Worm (Caenorhabditis elegans) whole organism, mixed stage, embryonic: ENCODE results near the gene ife-2.

Experiments used
- M03D4.4 ChIP-seq: sonication (generic microtip); optimal IDR thresholded peaks from 2 replicates; lab custom pipeline; 2017; ENCODE audit warnings: mild to moderate bottlenecking, missing genetic modification characterization, missing compliant biosample characterization
- bed-3 ChIP-seq: fragments of 200-800 bp; sonication (Bioruptor generic); optimal IDR thresholded peaks from 3 replicates; lab custom pipeline; 2018; ENCODE audit warnings: mild to moderate bottlenecking, missing genetic modification characterization, moderate library complexity, missing compliant biosample characterization
- blmp-1 ChIP-seq: fragments of 150-350 bp; optimal IDR thresholded peaks from 2 replicates; lab custom pipeline; 2014; ENCODE audit warnings: missing biosample characterization, missing genetic modification characterization
- ceh-39 ChIP-seq: fragments of 150-350 bp; optimal IDR thresholded peaks from 2 replicates; lab custom pipeline; 2014; ENCODE audit warnings: missing biosample characterization, missing genetic modification characterization
- ceh-43 ChIP-seq: fragments of 200-800 bp; sonication (Bioruptor generic); optimal IDR thresholded peaks from 2 replicates; lab custom pipeline; 2018; ENCODE audit warnings: mild to moderate bottlenecking, missing genetic modification characterization, moderate library complexity, missing compliant biosample characterization
- ceh-83 ChIP-seq: fragments of 200-800 bp; sonication (Bioruptor generic); optimal IDR thresholded peaks from 2 replicates; lab custom pipeline; 2018; ENCODE audit warnings: mild to moderate bottlenecking, missing genetic modification characterization, missing compliant biosample characterization
- ces-1 ChIP-seq: fragments of 150-350 bp; optimal IDR thresholded peaks from 2 replicates; lab custom pipeline; 2014; ENCODE audit warnings: missing biosample characterization, missing genetic modification reagents, missing genetic modification characterization
- cnd-1 ChIP-seq: fragments of 200-800 bp; sonication (Bioruptor generic); optimal IDR thresholded peaks from 2 replicates; lab custom pipeline; 2018; ENCODE audit warnings: mild to moderate bottlenecking, missing genetic modification characterization, missing compliant biosample characterization
- drap-1 ChIP-seq: fragments of 200-800 bp; sonication (Bioruptor generic); optimal IDR thresholded peaks from 3 replicates; lab custom pipeline; 2018; ENCODE audit warnings: mild to moderate bottlenecking, missing genetic modification characterization, missing compliant biosample characterization
- elt-1 ChIP-seq: sonication (generic microtip); optimal IDR thresholded peaks from 2 replicates; lab custom pipeline; 2017; ENCODE audit warnings: missing genetic modification characterization, mild to moderate bottlenecking, missing compliant biosample characterization, antibody characterized with exemption, moderate library complexity, borderline replicate concordance; ENCODE audit not compliant: insufficient read depth
- flh-1 ChIP-seq: fragments of 200-800 bp; sonication (Bioruptor generic); optimal IDR thresholded peaks from 2 replicates; lab custom pipeline; 2018; ENCODE audit warnings: mild to moderate bottlenecking, missing genetic modification characterization, moderate library complexity, missing compliant biosample characterization
- ham-2 ChIP-seq: fragments of 200-800 bp; sonication (Bioruptor generic); optimal IDR thresholded peaks from 2 replicates; lab custom pipeline; 2018; ENCODE audit warnings: mild to moderate bottlenecking, missing genetic modification characterization, missing compliant biosample characterization
- hlh-1 ChIP-seq: fragments of 150-350 bp; optimal IDR thresholded peaks from 2 replicates; lab custom pipeline; 2014; ENCODE audit warnings: missing biosample characterization, missing genetic modification reagents, missing genetic modification characterization
- lin-13 ChIP-seq: fragments of 150-350 bp; optimal IDR thresholded peaks from 2 replicates; lab custom pipeline; 2014; ENCODE audit warnings: missing biosample characterization, missing genetic modification characterization
- lin-32 ChIP-seq: fragments of 200-800 bp; sonication (Bioruptor generic); optimal IDR thresholded peaks from 2 replicates; lab custom pipeline; 2018; ENCODE audit warnings: mild to moderate bottlenecking, missing genetic modification characterization, missing compliant biosample characterization
- lsy-2 ChIP-seq: fragments of 150-350 bp; optimal IDR thresholded peaks from 2 replicates; lab custom pipeline; 2014; ENCODE audit warnings: missing biosample characterization, missing genetic modification characterization
- mep-1 ChIP-seq: fragments of 150-350 bp; optimal IDR thresholded peaks from 2 replicates; lab custom pipeline; 2017; ENCODE audit warnings: missing biosample characterization, missing genetic modification reagents, missing genetic modification characterization, inconsistent platforms
- mls-2 ChIP-seq: sonication (generic microtip); optimal IDR thresholded peaks from 2 replicates; lab custom pipeline; 2016; ENCODE audit warnings: mild to moderate bottlenecking, missing genetic modification characterization, moderate library complexity, missing compliant biosample characterization
- nhr-237 ChIP-seq: fragments of 150-350 bp; optimal IDR thresholded peaks from 2 replicates; lab custom pipeline; 2014; ENCODE audit warnings: missing biosample characterization, missing genetic modification characterization
- nhr-76 ChIP-seq: sonication (generic microtip); optimal IDR thresholded peaks from 2 replicates; lab custom pipeline; 2017; ENCODE audit warnings: missing biosample characterization, missing genetic modification characterization
- pha-4 ChIP-seq: fragments of 150-350 bp; optimal IDR thresholded peaks from 2 replicates; lab custom pipeline; 2018; ENCODE audit warnings: missing biosample characterization, missing genetic modification reagents, missing genetic modification characterization
- sptf-1 ChIP-seq: sonication (generic microtip); optimal IDR thresholded peaks from 2 replicates; lab custom pipeline; 2017; ENCODE audit warnings: mild to moderate bottlenecking, missing genetic modification characterization, moderate library complexity, missing compliant biosample characterization
- tbx-8 ChIP-seq: fragments of 200-800 bp; sonication (Bioruptor generic); optimal IDR thresholded peaks from 2 replicates; lab custom pipeline; 2018; ENCODE audit warnings: mild to moderate bottlenecking, missing genetic modification characterization, moderate library complexity, missing compliant biosample characterization
- unc-120 ChIP-seq: sonication (generic microtip); optimal IDR thresholded peaks from 2 replicates; lab custom pipeline; 2017; ENCODE audit warnings: missing genetic modification characterization, missing compliant biosample characterization; ENCODE audit not compliant: poor library complexity, severe bottlenecking
- unc-39 ChIP-seq: fragments of 150-350 bp; optimal IDR thresholded peaks from 2 replicates; lab custom pipeline; 2014; ENCODE audit warnings: missing biosample characterization, missing genetic modification characterization
- unc-62 ChIP-seq: fragments of 150-350 bp; optimal IDR thresholded peaks from 2 replicates; lab custom pipeline; 2014; ENCODE audit warnings: missing biosample characterization, missing genetic modification reagents, missing genetic modification characterization
- zip-8 ChIP-seq: fragments of 150-350 bp; optimal IDR thresholded peaks from 2 replicates; lab custom pipeline; 2014; ENCODE audit warnings: missing biosample characterization, missing genetic modification characterization

ife-2 gene

ce11 chrX:382692-383091, at the start of gene ife-2:
Gene ife-2 (minus strand): TSS chrX:382709.
- TF ChIP-seq sptf-1 (tag; lab: Kevin White, UChicago) (no peak), lin-13 (tag; lab: Kevin White, UChicago) (peak; percentile 45), tbx-8 (GFP tag; lab: Kevin White, UChicago) (peak; percentile 2), unc-39 (tag; lab: Kevin White, UChicago) (no peak), unc-120 (tag; lab: Kevin White, UChicago) (peak; percentile 55), lsy-2 (tag; lab: Kevin White, UChicago) (peak; percentile 49), pha-4 (peak; percentile 14), mep-1 (tag; lab: Kevin White, UChicago) (peak; percentile 81), ces-1 (GFP tag; lab: Kevin White, UChicago) (peak; percentile 6), nhr-237 (peak; percentile 20), hlh-1 (tag; lab: Kevin White, UChicago) (peak; percentile 31), mls-2 (tag; lab: Kevin White, UChicago) (no peak), lin-32 (no peak), ceh-39 (tag; lab: Kevin White, UChicago) (peak; percentile 87), ceh-43 (no peak), unc-62 (GFP tag; lab: Kevin White, UChicago) (peak; percentile 27), flh-1 (GFP tag; lab: Kevin White, UChicago) (no peak), ceh-83 (no peak)

- TF ChIP-seq pha-4 (peak; percentile 29), ham-2 (peak; percentile 13), ceh-39 (tag; lab: Kevin White, UChicago) (no peak), lsy-2 (tag; lab: Kevin White, UChicago) (peak; percentile 35)
These were observed 49.1 kb upstream of the ife-2 start for ce11 chrX:431596-431995.

ce11 chrX:425535-425934, 43.0 kb upstream of the ife-2 start, which contains the start of gene ZK1193.2:
Gene ZK1193.2 (minus strand): TSS chrX:425635.
- no peak for TF ChIP-seq mls-2 (tag; lab: Kevin White, UChicago)
- TF ChIP-seq cnd-1 (tag; lab: Kevin White, UChicago): no peak
- TF ChIP-seq ceh-43: no peak

ce11 chrX:423757-424156, 41.2 kb upstream of the ife-2 start:
- TF ChIP-seq lsy-2 (tag; lab: Kevin White, UChicago): no peak
- no peak for TF ChIP-seq flh-1 (GFP tag; lab: Kevin White, UChicago)
- no peak for TF ChIP-seq blmp-1 (tag; lab: Kevin White, UChicago)
- no peak for TF ChIP-seq ceh-39 (tag; lab: Kevin White, UChicago)
- TF ChIP-seq mls-2 (tag; lab: Kevin White, UChicago): no peak

ce11 chrX:421785-422657, 39.5 kb upstream of the ife-2 start:
- TF ChIP-seq unc-120 (tag; lab: Kevin White, UChicago) (no peak), lin-13 (tag; lab: Kevin White, UChicago) (no peak)
- TF ChIP-seq, all 35 proteins: peak for 0

- TF ChIP-seq unc-120 (tag; lab: Kevin White, UChicago): no peak
- TF ChIP-seq bed-3 (GFP tag; lab: Kevin White, UChicago): no peak
- TF ChIP-seq lin-13 (tag; lab: Kevin White, UChicago): no peak
- TF ChIP-seq elt-1: no peak
- TF ChIP-seq drap-1 (GFP tag; lab: Kevin White, UChicago): no peak
- TF ChIP-seq blmp-1 (tag; lab: Kevin White, UChicago): no peak
- TF ChIP-seq pha-4: no peak
- no peak for TF ChIP-seq zip-8 (tag; lab: Kevin White, UChicago)
- no peak for TF ChIP-seq lsy-2 (tag; lab: Kevin White, UChicago)
- no peak for TF ChIP-seq unc-39 (tag; lab: Kevin White, UChicago)
- TF ChIP-seq M03D4.4: no peak
- TF ChIP-seq nhr-76: no peak
- no peak for TF ChIP-seq unc-62 (GFP tag; lab: Kevin White, UChicago)
- no peak for TF ChIP-seq nhr-237
- no peak for TF ChIP-seq flh-1 (GFP tag; lab: Kevin White, UChicago)
- no peak for TF ChIP-seq ham-2
- TF ChIP-seq ceh-39 (tag; lab: Kevin White, UChicago): no peak
These were observed 38.9 kb upstream of the ife-2 start, which contains the start of gene col-19 for ce11 chrX:421407-421784. Gene col-19 (plus strand): TSS chrX:421707.
